Fruit fly (Drosophila melanogaster) whole organism, embryonic: Measurements from ENCODE around the gene CG43063.
A peak's percentile ranks its signal among the peaks of the same experiment; 100 is the strongest.

ENCODE experiments used
- Asciz ChIP-seq: fragments of 200-800 bp; sonication (Bioruptor generic); optimal IDR thresholded peaks from 2 replicates; lab custom pipeline; 2017; ENCODE audit warnings: missing biosample characterization, mild to moderate bottlenecking, missing genetic modification characterization, missing genetic modification reagents
- CG12659 ChIP-seq: fragments of 200-800 bp; sonication (Bioruptor generic); optimal IDR thresholded peaks from 3 replicates; lab custom pipeline; 2017; ENCODE audit warnings: mild to moderate bottlenecking, missing biosample characterization, missing genetic modification reagents, missing genetic modification characterization
- CG16815 ChIP-seq: fragments of 200-800 bp; sonication (Bioruptor generic); optimal IDR thresholded peaks from 3 replicates; lab custom pipeline; 2017; ENCODE audit warnings: missing biosample characterization, mild to moderate bottlenecking, missing genetic modification characterization
- CG17359 ChIP-seq: fragments of 200-800 bp; sonication (Bioruptor generic); optimal IDR thresholded peaks from 3 replicates; lab custom pipeline; 2018; ENCODE audit warnings: missing biosample characterization, mild to moderate bottlenecking, missing genetic modification characterization, moderate library complexity
- CG17829 ChIP-seq: fragments of 200-800 bp; optimal IDR thresholded peaks from 2 replicates; lab custom pipeline; 2019; ENCODE audit warnings: missing biosample characterization, mild to moderate bottlenecking, missing genetic modification characterization, moderate library complexity
- CG18011 ChIP-seq: fragments of 200-800 bp; sonication (Bioruptor generic); optimal IDR thresholded peaks from 2 replicates; lab custom pipeline; 2017; ENCODE audit warnings: missing biosample characterization, missing genetic modification characterization, mild to moderate bottlenecking, moderate library complexity, missing genotype
- CG18476 ChIP-seq: fragments of 200-800 bp; sonication (Bioruptor generic); optimal IDR thresholded peaks from 2 replicates; lab custom pipeline; 2016; ENCODE audit warnings: missing biosample characterization, mild to moderate bottlenecking, missing genetic modification characterization
- CG18764 ChIP-seq: fragments of 200-800 bp; sonication (Bioruptor generic); optimal IDR thresholded peaks from 3 replicates; lab custom pipeline; 2016; ENCODE audit warnings: missing biosample characterization, missing genetic modification characterization
- CG2129 ChIP-seq: fragments of 200-800 bp; sonication (Bioruptor generic); IDR thresholded peaks from 2 replicates; pipeline ENCODE4 v1.3.6; 2022; ENCODE audit warnings: missing biosample characterization, missing genetic modification characterization; ENCODE audit not compliant: partially characterized antibody
- CG4424 ChIP-seq: fragments of 200-800 bp; sonication (Bioruptor generic); optimal IDR thresholded peaks from 3 replicates; lab custom pipeline; 2016; ENCODE audit warnings: missing biosample characterization, missing genetic modification characterization
- CG7786 ChIP-seq: fragments of 200-800 bp; sonication (Bioruptor generic); optimal IDR thresholded peaks from 2 replicates; lab custom pipeline; 2016; ENCODE audit warnings: missing biosample characterization, missing genetic modification characterization
- CG7928 ChIP-seq: fragments of 200-800 bp; sonication (Bioruptor generic); optimal IDR thresholded peaks from 2 replicates; lab custom pipeline; 2017; ENCODE audit warnings: missing biosample characterization, mild to moderate bottlenecking, missing genetic modification characterization
- CG8924 ChIP-seq: fragments of 200-800 bp; optimal IDR thresholded peaks from 3 replicates; lab custom pipeline; 2019; ENCODE audit warnings: missing biosample characterization, mild to moderate bottlenecking, missing genetic modification characterization, moderate library complexity
- CG9876 ChIP-seq: fragments of 200-800 bp; sonication (Bioruptor generic); optimal IDR thresholded peaks from 2 replicates; lab custom pipeline; 2016; ENCODE audit warnings: missing biosample characterization, missing genetic modification characterization
- Camta ChIP-seq: fragments of 200-800 bp; sonication (Bioruptor generic); optimal IDR thresholded peaks from 2 replicates; lab custom pipeline; 2016; ENCODE audit warnings: missing biosample characterization, missing genetic modification characterization
- Dll ChIP-seq: fragments of 200-800 bp; sonication (Bioruptor generic); IDR thresholded peaks from 4 replicates; pipeline ENCODE4 v1.3.6; 2022; ENCODE audit warnings: missing biosample characterization, missing genetic modification characterization; ENCODE audit not compliant: partially characterized antibody
- Doc2 ChIP-seq: fragments of 200-800 bp; sonication (Bioruptor generic); IDR thresholded peaks from 2 replicates; pipeline ENCODE4 v1.3.6; 2022; ENCODE audit warnings: missing biosample characterization, missing genetic modification characterization
- HHEX ChIP-seq: fragments of 200-800 bp; sonication (Bioruptor generic); optimal IDR thresholded peaks from 3 replicates; lab custom pipeline; 2017; ENCODE audit warnings: missing biosample characterization, mild to moderate bottlenecking, missing genetic modification characterization, missing genetic modification reagents
- HLHmδ ChIP-seq: fragments of 200-800 bp; sonication (Bioruptor generic); optimal IDR thresholded peaks from 2 replicates; lab custom pipeline; 2018; ENCODE audit warnings: missing biosample characterization, mild to moderate bottlenecking, missing genetic modification characterization, moderate library complexity
- Hsf ChIP-seq: fragments of 200-800 bp; sonication (Bioruptor generic); optimal IDR thresholded peaks from 3 replicates; lab custom pipeline; 2016; ENCODE audit warnings: missing biosample characterization, missing genetic modification characterization
- Mad ChIP-seq: fragments of 200-800 bp; sonication (Bioruptor generic); optimal IDR thresholded peaks from 2 replicates; lab custom pipeline; 2016; ENCODE audit warnings: missing biosample characterization, missing genetic modification characterization
- NC2β ChIP-seq: fragments of 200-800 bp; sonication (Bioruptor generic); optimal IDR thresholded peaks from 2 replicates; lab custom pipeline; 2016; ENCODE audit warnings: missing biosample characterization, missing genetic modification characterization
- Oli ChIP-seq: fragments of 200-800 bp; sonication (Bioruptor generic); optimal IDR thresholded peaks from 2 replicates; lab custom pipeline; 2018; ENCODE audit warnings: missing biosample characterization, mild to moderate bottlenecking, missing genetic modification characterization, moderate library complexity
- Sry-β ChIP-seq: fragments of 200-800 bp; sonication (Bioruptor generic); optimal IDR thresholded peaks from 2 replicates; lab custom pipeline; 2018; ENCODE audit warnings: missing biosample characterization, mild to moderate bottlenecking, missing genetic modification characterization, moderate library complexity
- Ssrp ChIP-seq: fragments of 200-800 bp; sonication (Bioruptor generic); optimal IDR thresholded peaks from 2 replicates; lab custom pipeline; 2018; ENCODE audit warnings: missing biosample characterization, mild to moderate bottlenecking, missing genetic modification characterization, moderate library complexity
- abd-A ChIP-seq: fragments of 200-800 bp; sonication (Bioruptor generic); optimal IDR thresholded peaks from 3 replicates; lab custom pipeline; 2019; ENCODE audit warnings: missing biosample characterization, mild to moderate bottlenecking, missing genetic modification characterization, moderate library complexity
- ap ChIP-seq: fragments of 200-800 bp; sonication (Bioruptor generic); IDR thresholded peaks from 2 replicates; pipeline ENCODE4 v1.3.6; 2022; ENCODE audit warnings: missing biosample characterization, missing genetic modification characterization
- bab2 ChIP-seq: fragments of 200-800 bp; sonication (Bioruptor generic); optimal IDR thresholded peaks from 2 replicates; lab custom pipeline; 2016; ENCODE audit warnings: missing biosample characterization, missing genetic modification characterization
- chif ChIP-seq, 2 experiments: fragments of 200-800 bp; sonication (Bioruptor generic); optimal IDR thresholded peaks; 3 replicates each; lab custom pipeline; 2016; ENCODE audit warnings: missing biosample characterization in 2 of 2, missing genetic modification characterization in 2 of 2
- chinmo ChIP-seq: fragments of 200-800 bp; sonication (Bioruptor generic); IDR thresholded peaks from 4 replicates; pipeline ENCODE4 v1.3.6; 2022; ENCODE audit warnings: missing biosample characterization, missing genetic modification characterization; ENCODE audit not compliant: partially characterized antibody
- chm ChIP-seq: fragments of 200-800 bp; sonication (Bioruptor generic); IDR thresholded peaks from 2 replicates; pipeline ENCODE4 v1.3.6; 2022; ENCODE audit warnings: missing biosample characterization, missing genetic modification characterization
- ci ChIP-seq: fragments of 200-800 bp; sonication (Bioruptor generic); IDR thresholded peaks from 3 replicates; pipeline ENCODE4 v1.3.6; 2022; ENCODE audit warnings: missing biosample characterization, missing genetic modification characterization
- croc ChIP-seq: fragments of 200-800 bp; sonication (Bioruptor generic); conservative IDR thresholded peaks from 3 replicates; pipeline ENCODE4 v1.3.6; 2022; ENCODE audit warnings: missing biosample characterization, missing genetic modification characterization
- dan ChIP-seq: fragments of 200-800 bp; sonication (Bioruptor generic); IDR thresholded peaks from 2 replicates; pipeline ENCODE4 v1.3.6; 2022; ENCODE audit warnings: missing biosample characterization, missing genetic modification characterization
- fd96Cb ChIP-seq: fragments of 200-800 bp; sonication (Bioruptor generic); optimal IDR thresholded peaks from 2 replicates; lab custom pipeline; 2018; ENCODE audit warnings: missing biosample characterization, mild to moderate bottlenecking, missing genetic modification characterization, moderate library complexity
- gro ChIP-seq: fragments of 200-800 bp; sonication (Bioruptor generic); optimal IDR thresholded peaks from 2 replicates; lab custom pipeline; 2016; ENCODE audit warnings: missing biosample characterization, missing genetic modification characterization
- h ChIP-seq: fragments of >200 bp; optimal IDR thresholded peaks from 2 replicates; lab custom pipeline; 2017
- insv ChIP-seq, 2 experiments: fragments of 200-800 bp; sonication (Bioruptor generic); optimal IDR thresholded peaks; 3 replicates each; lab custom pipeline; 2016 to 2018; ENCODE audit warnings: missing biosample characterization in 2 of 2, missing genetic modification characterization in 2 of 2
- lab ChIP-seq: fragments of 200-800 bp; sonication (Bioruptor generic); optimal IDR thresholded peaks from 3 replicates; lab custom pipeline; 2017; ENCODE audit warnings: missing biosample characterization, missing genetic modification characterization, mild to moderate bottlenecking, moderate library complexity, missing genetic modification reagents
- pita ChIP-seq: fragments of 200-800 bp; sonication (Bioruptor generic); optimal IDR thresholded peaks from 2 replicates; lab custom pipeline; 2017; ENCODE audit warnings: missing biosample characterization, mild to moderate bottlenecking, missing genetic modification characterization
- prd ChIP-seq, 3 experiments: fragments of >200 bp in 2 of 3; fragments of 200-800 bp in 1 of 3; sonication (Bioruptor generic) in 1 of 3; optimal IDR thresholded peaks in 2 of 3; IDR thresholded peaks in 1 of 3; 2 replicates in 2 of 3; 3 replicates in 1 of 3; pipeline versions ENCODE4 v1.3.6 to Lab custom; 2017 to 2022; ENCODE audit warnings: missing biosample characterization in 1 of 3, missing genetic modification characterization in 1 of 3
- salm ChIP-seq: fragments of 200-800 bp; sonication (Bioruptor generic); optimal IDR thresholded peaks from 2 replicates; lab custom pipeline; 2018; ENCODE audit warnings: missing biosample characterization, mild to moderate bottlenecking, missing genetic modification characterization
- scrt ChIP-seq: fragments of 200-800 bp; sonication (Bioruptor generic); optimal IDR thresholded peaks from 2 replicates; lab custom pipeline; 2018; ENCODE audit warnings: missing biosample characterization, mild to moderate bottlenecking, missing genetic modification characterization, moderate library complexity
- shn ChIP-seq: fragments of 200-800 bp; sonication (Bioruptor generic); optimal IDR thresholded peaks from 3 replicates; lab custom pipeline; 2016; ENCODE audit warnings: missing biosample characterization, missing genetic modification characterization
- stc ChIP-seq: fragments of 200-800 bp; sonication (Bioruptor generic); IDR thresholded peaks from 2 replicates; pipeline ENCODE4 v1.3.6; 2022; ENCODE audit warnings: missing biosample characterization, missing genetic modification characterization
- tio ChIP-seq: fragments of 200-800 bp; sonication (Bioruptor generic); optimal IDR thresholded peaks from 2 replicates; lab custom pipeline; 2017; ENCODE audit warnings: missing biosample characterization, missing genetic modification characterization, inconsistent platforms
- toy ChIP-seq: fragments of 200-800 bp; sonication (Bioruptor generic); IDR thresholded peaks from 2 replicates; pipeline ENCODE4 v1.3.6; 2022; ENCODE audit warnings: missing biosample characterization, missing genetic modification characterization
- vnd ChIP-seq: fragments of 200-800 bp; sonication (Bioruptor generic); IDR thresholded peaks from 3 replicates; pipeline ENCODE4 v1.3.6; 2022; ENCODE audit warnings: missing biosample characterization, missing genetic modification characterization; ENCODE audit not compliant: partially characterized antibody

CG43063 gene

DNA sequence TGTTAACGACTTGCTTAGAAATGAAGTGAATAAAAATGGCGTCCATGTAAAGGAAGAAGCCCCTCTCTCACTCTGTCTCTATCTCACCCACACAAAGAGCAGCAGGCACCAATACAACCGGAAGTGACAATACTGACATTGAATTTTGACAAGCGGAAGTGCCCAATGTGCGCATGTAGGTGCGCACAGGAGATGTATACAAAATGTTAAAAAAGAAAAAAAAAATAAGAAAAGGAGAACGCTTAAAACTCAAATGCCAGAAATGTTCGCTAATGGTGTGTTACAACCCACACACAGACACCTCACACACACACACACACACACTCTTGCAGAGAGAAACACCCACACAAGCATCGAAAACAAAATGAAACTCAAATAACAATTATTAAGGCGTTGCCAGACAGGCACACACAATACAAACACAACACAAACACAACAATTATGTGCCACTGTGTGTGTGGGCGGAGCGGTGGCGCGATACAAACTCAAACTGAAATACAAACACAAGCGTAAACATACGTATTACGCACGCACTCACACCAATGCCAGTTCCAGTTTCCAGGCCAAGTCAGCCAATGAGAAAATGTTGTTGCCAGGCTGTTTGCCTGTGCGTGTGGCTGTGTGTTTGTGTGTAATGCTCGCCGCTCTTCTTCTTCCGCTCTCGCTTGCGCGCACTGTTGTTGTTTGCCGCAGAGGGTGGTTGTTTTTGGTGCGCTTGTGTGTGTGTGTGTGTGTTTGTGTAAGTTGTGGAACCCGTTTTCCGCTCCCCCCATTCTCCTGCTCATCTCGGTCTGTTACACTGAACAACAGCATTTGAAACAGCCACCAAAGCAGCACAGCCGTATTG, 22.1 kb upstream of the CG43063 start (continued):
- TF ChIP-seq CG8924 (tag; lab: Kevin White, UChicago) (peak; percentile 60), gro (GFP tag; lab: Kevin White, UChicago) (peak; percentile 17), abd-A (tag; lab: Kevin White, UChicago) (peak; percentile 93), chif (GFP tag; optimal IDR thresholded peaks at IDR 0.05; lab: Kevin White, UChicago) (peak in 1 of 2 experiments; percentile 41), Ssrp (tag; lab: Kevin White, UChicago) (no peak), CG7786 (no peak), pita (GFP tag; lab: Kevin White, UChicago) (no peak), bab2 (GFP tag; lab: Kevin White, UChicago) (no peak), CG2129 (GFP tag; lab: Robert Waterston, UW) (no peak), Doc2 (no peak), CG9876 (GFP tag; lab: Kevin White, UChicago) (no peak), CG4424 (GFP tag; lab: Kevin White, UChicago) (no peak), Dll (0 out of 4 replicates have a peak, but pooled peaks have one; percentile 48), stc (GFP tag; lab: Robert Waterston, UW) (0 out of 2 replicates have a peak, but pooled peaks have one; percentile 14), shn (GFP tag; lab: Kevin White, UChicago) (no peak), CG17359 (tag; lab: Kevin White, UChicago) (no peak), lab (GFP tag; lab: Kevin White, UChicago) (no peak), insv (GFP tag; optimal IDR thresholded peaks at IDR 0.05; lab: Kevin White, UChicago) (peak in 1 of 2 experiments; percentile 16), fd96Cb (tag; lab: Kevin White, UChicago) (no peak), Mad (GFP tag; lab: Kevin White, UChicago) (no peak), HLHmδ (GFP tag; lab: Kevin White, UChicago) (no peak), Asciz (GFP tag; lab: Kevin White, UChicago) (peak; percentile 21), chinmo (GFP tag; lab: Robert Waterston, UW) (0 out of 4 replicates have a peak, but pooled peaks have one; percentile 71), HHEX (GFP tag; lab: Kevin White, UChicago) (no peak), Hsf (GFP tag; lab: Kevin White, UChicago) (no peak), Sry-β (GFP tag; lab: Kevin White, UChicago) (no peak), CG17829 (tag; lab: Kevin White, UChicago) (peak; percentile 28), CG7928 (GFP tag; lab: Kevin White, UChicago) (no peak), chm (GFP tag; lab: Robert Waterston, UW) (no peak), NC2β (no peak), toy (no peak), dan (GFP tag; lab: Robert Waterston, UW) (no peak), salm (no peak), ap (GFP tag; lab: Robert Waterston, UW) (no peak), Oli (tag; lab: Kevin White, UChicago) (no peak), CG18764 (GFP tag; lab: Kevin White, UChicago) (no peak), ci (GFP tag; lab: Robert Waterston, UW) (0 out of 3 replicates have a peak, but pooled peaks have one; percentile 42), croc (GFP tag; lab: Robert Waterston, UW) (no peak), CG12659 (GFP tag; lab: Kevin White, UChicago) (no peak), CG18476 (GFP tag; lab: Kevin White, UChicago) (no peak), CG18011 (GFP tag; lab: Kevin White, UChicago) (no peak), CG16815 (no peak), prd (optimal IDR thresholded peaks at IDR 0.05; lab: Kevin White, UChicago) (no peak), prd (GFP tag; IDR thresholded peaks at IDR 0.05; lab: Robert Waterston, UW) (peak; percentile 36; the same call in 2 of the 3 replicates), scrt (GFP tag; lab: Kevin White, UChicago) (no peak), h (no peak), Camta (GFP tag; lab: Kevin White, UChicago) (no peak), tio (no peak), vnd (GFP tag; lab: Robert Waterston, UW) (0 out of 3 replicates have a peak, but pooled peaks have one; percentile 46)
